Fruit fly (Drosophila melanogaster) whole organism, prepupa: ENCODE results near the gene CG6153.

Source experiments
- CG10669 ChIP-seq: fragments of 200-800 bp; sonication (Bioruptor generic); optimal IDR thresholded peaks from 3 replicates; lab custom pipeline; 2018; ENCODE audit warnings: missing biosample characterization, mild to moderate bottlenecking, missing genetic modification characterization, moderate library complexity
- CG11294 ChIP-seq: fragments of 200-800 bp; sonication (Bioruptor generic); IDR thresholded peaks from 2 replicates; pipeline ENCODE4 v1.3.6; 2022; ENCODE audit warnings: missing biosample characterization, missing genetic modification characterization
- CG16779 ChIP-seq: fragments of 200-800 bp; sonication (Bioruptor generic); optimal IDR thresholded peaks from 3 replicates; lab custom pipeline; 2017; ENCODE audit warnings: missing biosample characterization, mild to moderate bottlenecking, missing genetic modification characterization
- CG31627 ChIP-seq: fragments of 200-800 bp; sonication (Bioruptor generic); optimal IDR thresholded peaks from 3 replicates; lab custom pipeline; 2016; ENCODE audit warnings: missing biosample characterization, missing genetic modification characterization
- CG32006 ChIP-seq: fragments of 200-800 bp; sonication (Bioruptor generic); optimal IDR thresholded peaks from 3 replicates; lab custom pipeline; 2017; ENCODE audit warnings: missing biosample characterization, mild to moderate bottlenecking, missing genetic modification characterization
- CG34406 ChIP-seq: fragments of 200-800 bp; sonication (Bioruptor generic); optimal IDR thresholded peaks from 3 replicates; lab custom pipeline; 2016; ENCODE audit warnings: missing biosample characterization, missing genetic modification characterization
- CG4318 ChIP-seq: fragments of 200-800 bp; sonication (Bioruptor generic); optimal IDR thresholded peaks from 3 replicates; lab custom pipeline; 2017; ENCODE audit warnings: missing biosample characterization, mild to moderate bottlenecking, missing genetic modification characterization
- CG6163 ChIP-seq: fragments of 200-800 bp; sonication (Bioruptor generic); IDR thresholded peaks from 3 replicates; pipeline ENCODE4 v1.3.6; 2022; ENCODE audit warnings: missing biosample characterization, missing genetic modification characterization
- CG6792 ChIP-seq: fragments of 200-800 bp; sonication (Bioruptor generic); optimal IDR thresholded peaks from 3 replicates; lab custom pipeline; 2016; ENCODE audit warnings: missing biosample characterization, missing genetic modification characterization
- CG6808 ChIP-seq: fragments of 200-800 bp; sonication (Bioruptor generic); optimal IDR thresholded peaks from 3 replicates; lab custom pipeline; 2017; ENCODE audit warnings: missing biosample characterization, missing genetic modification characterization, mild to moderate bottlenecking, moderate library complexity, missing genetic modification reagents
- CG7368 ChIP-seq: fragments of 200-800 bp; sonication (Bioruptor generic); optimal IDR thresholded peaks from 3 replicates; lab custom pipeline; 2016; ENCODE audit warnings: missing biosample characterization, missing genetic modification characterization
- CG8632 ChIP-seq: fragments of 200-800 bp; sonication (Bioruptor generic); optimal IDR thresholded peaks from 3 replicates; lab custom pipeline; 2016; ENCODE audit warnings: missing biosample characterization, missing genetic modification characterization
- Eip75B ChIP-seq: fragments of 200-800 bp; sonication (Bioruptor generic); optimal IDR thresholded peaks from 3 replicates; lab custom pipeline; 2016; ENCODE audit warnings: missing biosample characterization, missing genetic modification characterization
- Eip78C ChIP-seq: fragments of 200-800 bp; sonication (Bioruptor generic); peaks from one replicate; lab custom pipeline; 2016; ENCODE audit warnings: missing biosample characterization, missing genetic modification characterization
- Eip93F ChIP-seq: fragments of 200-800 bp; sonication (Bioruptor generic); optimal IDR thresholded peaks from 2 replicates; lab custom pipeline; 2016; ENCODE audit warnings: missing biosample characterization, mild to moderate bottlenecking, missing genetic modification characterization
- Ets21C ChIP-seq: fragments of 200-800 bp; sonication (Bioruptor generic); optimal IDR thresholded peaks from 3 replicates; lab custom pipeline; 2016; ENCODE audit warnings: missing biosample characterization, missing genetic modification characterization
- Ets96B ChIP-seq: fragments of 200-800 bp; optimal IDR thresholded peaks from 2 replicates; lab custom pipeline; 2019; ENCODE audit warnings: missing biosample characterization, mild to moderate bottlenecking, missing genetic modification characterization, moderate library complexity
- Gug ChIP-seq: fragments of 200-800 bp; sonication (Bioruptor generic); IDR thresholded peaks from 2 replicates; pipeline ENCODE4 v1.3.6; 2022; ENCODE audit warnings: missing biosample characterization, missing genetic modification characterization
- Hr39 ChIP-seq: fragments of 200-800 bp; sonication (Bioruptor generic); optimal IDR thresholded peaks from 2 replicates; lab custom pipeline; 2016; ENCODE audit warnings: missing biosample characterization, missing genetic modification characterization
- OdsH ChIP-seq: fragments of 200-800 bp; sonication (Bioruptor generic); optimal IDR thresholded peaks from 3 replicates; lab custom pipeline; 2016; ENCODE audit warnings: missing biosample characterization, missing genetic modification characterization
- Smox ChIP-seq: fragments of 200-800 bp; sonication (Bioruptor generic); optimal IDR thresholded peaks from 3 replicates; lab custom pipeline; 2016; ENCODE audit warnings: missing biosample characterization, missing genetic modification characterization
- Sox102F ChIP-seq: fragments of 200-800 bp; sonication (Bioruptor generic); optimal IDR thresholded peaks from 2 replicates; lab custom pipeline; 2016; ENCODE audit warnings: missing biosample characterization, mild to moderate bottlenecking, missing genetic modification characterization
- Sox14 ChIP-seq: fragments of 200-800 bp; sonication (Bioruptor generic); optimal IDR thresholded peaks from 3 replicates; lab custom pipeline; 2016; ENCODE audit warnings: missing biosample characterization, missing genetic modification characterization
- achi ChIP-seq: fragments of 200-800 bp; sonication (Bioruptor generic); optimal IDR thresholded peaks from 3 replicates; lab custom pipeline; 2016; ENCODE audit warnings: missing biosample characterization, missing genetic modification characterization
- dac ChIP-seq: fragments of 200-800 bp; sonication (Bioruptor generic); optimal IDR thresholded peaks from 2 replicates; lab custom pipeline; 2017; ENCODE audit warnings: missing biosample characterization, mild to moderate bottlenecking, missing genetic modification characterization
- esn ChIP-seq: fragments of 200-800 bp; sonication (Bioruptor generic); optimal IDR thresholded peaks from 2 replicates; lab custom pipeline; 2016; ENCODE audit warnings: missing biosample characterization, mild to moderate bottlenecking, missing genetic modification characterization, moderate library complexity
- fkh ChIP-seq: fragments of 200-800 bp; sonication (Bioruptor generic); optimal IDR thresholded peaks from 3 replicates; lab custom pipeline; 2017; ENCODE audit warnings: missing biosample characterization, mild to moderate bottlenecking, missing genetic modification characterization, moderate library complexity
- lz ChIP-seq: fragments of 200-800 bp; sonication (Bioruptor generic); optimal IDR thresholded peaks from 3 replicates; lab custom pipeline; 2016; ENCODE audit warnings: missing biosample characterization, missing genetic modification characterization
- net ChIP-seq: fragments of 200-800 bp; sonication (Bioruptor generic); optimal IDR thresholded peaks from 3 replicates; lab custom pipeline; 2016; ENCODE audit warnings: missing biosample characterization, missing genetic modification characterization
- spab ChIP-seq: fragments of 200-800 bp; sonication (Bioruptor generic); optimal IDR thresholded peaks from 2 replicates; lab custom pipeline; 2017; ENCODE audit warnings: missing biosample characterization, mild to moderate bottlenecking, missing genetic modification characterization, missing genetic modification reagents
- svp ChIP-seq: fragments of 200-800 bp; sonication (Bioruptor generic); peaks from one replicate; lab custom pipeline; 2016; ENCODE audit warnings: missing biosample characterization, missing genetic modification characterization

The CG6153 gene

DNA sequence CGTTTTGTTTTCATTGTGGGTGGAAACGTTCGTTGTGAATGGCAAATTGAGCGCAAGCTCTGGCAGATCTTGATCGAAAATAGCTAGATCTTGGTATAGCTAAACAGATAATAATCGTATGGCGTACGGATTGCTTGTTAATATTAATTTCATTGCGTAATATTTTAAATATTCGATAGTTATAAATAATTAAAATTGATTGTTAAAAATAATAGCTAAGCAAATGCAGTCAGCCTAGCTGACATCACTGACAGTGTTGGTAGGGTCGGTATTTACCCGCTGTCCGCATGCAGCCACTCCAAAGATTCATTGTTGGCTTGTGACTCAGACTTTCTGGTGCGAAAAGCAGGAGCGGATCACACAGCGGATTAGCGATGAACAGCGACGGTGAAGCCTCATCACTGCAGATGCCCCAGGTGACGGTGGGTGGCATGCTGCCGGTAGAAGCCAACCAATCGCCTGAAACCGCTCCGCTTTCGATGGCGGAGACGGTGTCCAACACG is 11.7 kb downstream of the CG6153 start, which contains the start of the genes CG5776 and spict (continued):
- peak; percentile 60 for TF ChIP-seq Eip75B (GFP tag; lab: Kevin White, UChicago)
- peak; percentile 68 for TF ChIP-seq Ets96B (tag; lab: Kevin White, UChicago)
- peak; percentile 20 for TF ChIP-seq CG8632 (GFP tag; lab: Kevin White, UChicago)
- TF ChIP-seq CG32006 (GFP tag; lab: Kevin White, UChicago), result peak; percentile 84
- TF ChIP-seq CG34406, result peak; percentile 58
- TF ChIP-seq Smox (GFP tag; lab: Kevin White, UChicago), result peak; percentile 57
- TF ChIP-seq Gug (GFP tag; lab: Robert Waterston, UW), result peak; percentile 58; the same call in 1 of the 2 replicates
- no peak for TF ChIP-seq CG4318 (GFP tag; lab: Kevin White, UChicago)

DNA sequence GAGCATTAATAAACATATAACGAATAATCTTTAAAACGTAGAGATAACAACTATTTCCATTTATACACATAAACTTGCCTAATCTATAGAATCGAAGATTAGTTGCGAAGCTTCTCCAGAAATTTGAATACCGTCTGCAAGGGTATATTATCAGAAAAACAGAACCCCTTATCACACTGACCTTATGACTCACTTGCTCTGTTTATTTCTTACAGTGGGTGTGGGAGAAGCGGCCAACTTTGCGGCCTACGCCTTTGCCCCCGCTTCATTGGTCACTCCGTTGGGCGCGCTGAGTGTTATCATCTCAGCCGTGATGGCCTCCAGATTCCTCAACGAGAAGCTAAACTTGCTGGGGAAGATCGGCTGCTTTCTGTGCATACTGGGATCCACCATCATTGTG is 12.6 kb downstream of the CG6153 start:
- TF ChIP-seq lz (GFP tag; lab: Kevin White, UChicago) (no peak), svp (GFP tag; lab: Kevin White, UChicago) (peak; percentile 95), Eip78C (GFP tag; lab: Kevin White, UChicago) (peak; percentile 54), Hr39 (no peak), OdsH (GFP tag; lab: Kevin White, UChicago) (no peak), CG6163 (GFP tag; lab: Robert Waterston, UW) (no peak), Eip93F (GFP tag; lab: Kevin White, UChicago) (no peak), Ets21C (GFP tag; lab: Kevin White, UChicago) (no peak)

DNA sequence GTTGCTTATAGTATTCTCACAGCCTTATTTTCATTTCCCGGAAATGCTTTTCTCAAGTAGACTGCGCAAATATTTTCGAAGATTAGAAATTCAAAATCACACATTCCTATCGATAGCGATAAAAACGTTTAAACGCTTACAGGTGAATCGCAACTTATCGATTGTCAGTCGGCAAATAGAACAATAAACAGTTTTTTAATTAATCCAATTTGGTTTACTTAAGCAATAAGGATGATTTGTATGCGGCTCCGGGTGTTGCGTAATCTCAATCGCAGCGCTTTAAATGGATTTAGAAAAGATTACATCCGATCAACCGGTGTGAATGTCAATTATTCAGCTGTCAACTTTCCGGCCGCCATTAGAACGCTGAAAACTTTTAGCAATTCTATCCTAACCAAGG is 14.7 kb downstream of the CG6153 start, which contains the start of the genes CG6180 and CG15484:
TSS of gene CG6180 (plus strand) at position 122 of the 400 bp plus-strand sequence.
TSS of gene CG15484 (minus strand) at position 172 of the 400 bp plus-strand sequence.
- TF ChIP-seq Sox14 (GFP tag; lab: Kevin White, UChicago) (no peak), achi (GFP tag; lab: Kevin White, UChicago) (peak; percentile 91)

DNA sequence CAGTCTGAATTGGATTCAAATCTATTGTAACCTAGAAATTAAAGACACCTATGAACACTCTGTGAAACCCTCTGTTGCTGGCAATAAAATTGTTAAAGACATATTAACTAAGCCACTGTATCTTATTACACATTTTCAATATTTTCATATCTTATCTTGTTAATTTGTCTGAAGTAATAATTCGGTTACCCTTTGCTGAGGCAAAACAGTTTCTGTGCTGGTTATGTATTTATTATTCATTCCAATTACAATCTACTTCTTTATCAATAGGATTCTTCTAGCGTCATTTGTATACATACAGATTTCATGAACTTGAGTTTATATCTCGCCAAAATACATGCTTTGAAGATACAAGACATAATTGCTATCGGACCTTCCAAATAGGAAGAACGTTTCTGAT is 15.8 kb downstream of the CG6153 start:
- TF ChIP-seq CG7368 (GFP tag; lab: Kevin White, UChicago) (no peak), Sox102F (GFP tag; lab: Kevin White, UChicago) (no peak), fkh (GFP tag; lab: Kevin White, UChicago) (no peak), CG8632 (GFP tag; lab: Kevin White, UChicago) (no peak), CG31627 (GFP tag; lab: Kevin White, UChicago) (no peak), CG6792 (GFP tag; lab: Kevin White, UChicago) (no peak)

DNA sequence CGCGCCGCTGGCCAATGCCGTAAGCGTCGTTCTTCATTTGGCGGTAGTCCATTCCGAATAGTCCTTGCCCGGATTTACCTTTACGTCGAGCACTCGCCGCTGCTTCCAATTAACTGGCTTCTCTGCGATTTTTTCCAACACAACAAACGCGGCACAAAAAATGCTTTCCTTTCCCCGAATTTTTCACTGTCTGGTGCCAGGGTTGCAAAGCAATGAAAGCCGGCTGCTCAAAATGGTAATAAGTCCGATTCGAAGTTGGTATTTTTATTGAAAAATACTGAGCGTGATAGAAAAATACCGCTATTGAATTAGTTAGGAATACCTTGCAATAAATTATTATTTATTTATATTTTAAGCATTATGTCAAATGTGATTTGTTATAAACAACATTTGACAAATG is 19.5 kb downstream of the CG6153 start:
- TF ChIP-seq esn (GFP tag; lab: Kevin White, UChicago), result peak; percentile 7
- no peak for TF ChIP-seq CG6808 (GFP tag; lab: Kevin White, UChicago)

DNA sequence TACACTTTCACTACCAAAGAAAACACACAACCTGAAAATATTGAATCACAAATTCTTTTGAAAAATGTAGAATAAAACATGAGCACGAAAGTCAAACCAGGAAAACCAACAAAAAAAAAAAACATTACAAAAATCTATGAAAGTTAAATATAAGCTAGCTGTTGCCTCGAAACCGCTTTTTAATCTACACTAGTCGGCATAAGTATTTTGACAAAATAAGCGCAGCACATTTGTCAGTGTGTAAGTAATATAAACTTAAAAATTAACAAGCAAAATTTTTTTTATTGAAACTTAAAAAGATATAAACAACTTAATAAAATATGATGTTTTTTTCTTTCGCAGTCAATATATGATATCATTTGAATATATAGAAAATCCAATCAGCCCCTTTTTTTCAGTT is 20.1 kb downstream of the CG6153 start, which contains the start of gene CG5787:
TSS of gene CG5787 (minus strand) at position 101 of the 400 bp plus-strand sequence.
- TF ChIP-seq CG11294, result no peak
- no peak for TF ChIP-seq dac (GFP tag; lab: Kevin White, UChicago)
- TF ChIP-seq Ets21C (GFP tag; lab: Kevin White, UChicago), result no peak
- TF ChIP-seq spab (GFP tag; lab: Kevin White, UChicago), result no peak
- TF ChIP-seq CG10669, result no peak
- TF ChIP-seq Eip75B (GFP tag; lab: Kevin White, UChicago), result no peak
- no peak for TF ChIP-seq CG32006 (GFP tag; lab: Kevin White, UChicago)
- no peak for TF ChIP-seq Sox102F (GFP tag; lab: Kevin White, UChicago)
- no peak for TF ChIP-seq Sox14 (GFP tag; lab: Kevin White, UChicago)
- TF ChIP-seq net (GFP tag; lab: Kevin White, UChicago), result no peak
- no peak for TF ChIP-seq CG16779 (tag; lab: Kevin White, UChicago)
